Fruit fly (Drosophila melanogaster) whole organism, embryonic: ENCODE measurements around the gene Nepl21.

Source experiments
- ATbp ChIP-seq: fragments of 200-800 bp; sonication (Bioruptor generic); optimal IDR thresholded peaks from 2 replicates; lab custom pipeline; 2017; ENCODE audit warnings: missing biosample characterization, mild to moderate bottlenecking, missing genetic modification characterization, missing genetic modification reagents
- BEAF-32 ChIP-seq: fragments of 200-800 bp; sonication (Bioruptor generic); optimal IDR thresholded peaks from 3 replicates; lab custom pipeline; 2017; ENCODE audit warnings: missing biosample characterization, missing genetic modification characterization, mild to moderate bottlenecking, moderate library complexity, missing genetic modification reagents
- Bteb2 ChIP-seq: fragments of 200-800 bp; sonication (Bioruptor generic); optimal IDR thresholded peaks from 2 replicates; lab custom pipeline; 2016; ENCODE audit warnings: missing biosample characterization, missing genetic modification characterization
- CG11696 ChIP-seq: fragments of 200-800 bp; sonication (Bioruptor generic); IDR thresholded peaks from 2 replicates; pipeline ENCODE4 v1.3.6; 2022; ENCODE audit warnings: missing biosample characterization, missing genetic modification characterization
- CG12769 ChIP-seq: fragments of 200-800 bp; sonication (Bioruptor generic); optimal IDR thresholded peaks from 2 replicates; lab custom pipeline; 2019; ENCODE audit warnings: missing biosample characterization, mild to moderate bottlenecking, missing genetic modification characterization, moderate library complexity
- CG13123 ChIP-seq: fragments of 200-800 bp; sonication (Bioruptor generic); optimal IDR thresholded peaks from 2 replicates; lab custom pipeline; 2016; ENCODE audit warnings: missing biosample characterization, missing genetic modification characterization
- CG13624 ChIP-seq: fragments of 200-800 bp; sonication (Bioruptor generic); optimal IDR thresholded peaks from 2 replicates; lab custom pipeline; 2016; ENCODE audit warnings: missing biosample characterization, missing genetic modification characterization
- CG14014 ChIP-seq: fragments of 200-800 bp; sonication (Bioruptor generic); IDR thresholded peaks from 2 replicates; pipeline ENCODE4 v1.3.6; 2022; ENCODE audit warnings: missing biosample characterization, missing genetic modification characterization
- CG14667 ChIP-seq: fragments of 200-800 bp; sonication (Bioruptor generic); IDR thresholded peaks from 2 replicates; pipeline ENCODE4 v1.3.6; 2022; ENCODE audit warnings: missing biosample characterization, missing genetic modification characterization
- CG17328 ChIP-seq: fragments of 200-800 bp; sonication (Bioruptor generic); IDR thresholded peaks from 2 replicates; pipeline ENCODE4 v1.3.6; 2022; ENCODE audit warnings: missing biosample characterization, missing genetic modification characterization
- CG17359 ChIP-seq: fragments of 200-800 bp; sonication (Bioruptor generic); optimal IDR thresholded peaks from 3 replicates; lab custom pipeline; 2018; ENCODE audit warnings: missing biosample characterization, mild to moderate bottlenecking, missing genetic modification characterization, moderate library complexity
- CG1832 ChIP-seq: fragments of 200-800 bp; sonication (Bioruptor generic); optimal IDR thresholded peaks from 2 replicates; lab custom pipeline; 2017; ENCODE audit warnings: missing biosample characterization, mild to moderate bottlenecking, missing genetic modification characterization, inconsistent platforms
- CG2116 ChIP-seq: fragments of 200-800 bp; sonication (Bioruptor generic); optimal IDR thresholded peaks from 3 replicates; lab custom pipeline; 2018; ENCODE audit warnings: missing biosample characterization, mild to moderate bottlenecking, missing genetic modification characterization
- CG32767 ChIP-seq: fragments of 200-800 bp; sonication (Bioruptor generic); IDR thresholded peaks from 2 replicates; pipeline ENCODE4 v1.3.6; 2022; ENCODE audit warnings: missing biosample characterization, missing genetic modification characterization
- CG6791 ChIP-seq: fragments of 200-800 bp; sonication (Bioruptor generic); IDR thresholded peaks from 3 replicates; pipeline ENCODE4 v1.3.6; 2022; ENCODE audit warnings: missing biosample characterization, missing genetic modification characterization; ENCODE audit not compliant: partially characterized antibody
- CG7786 ChIP-seq: fragments of 200-800 bp; sonication (Bioruptor generic); optimal IDR thresholded peaks from 2 replicates; lab custom pipeline; 2016; ENCODE audit warnings: missing biosample characterization, missing genetic modification characterization
- CG7839 ChIP-seq: fragments of 200-800 bp; sonication (Bioruptor generic); optimal IDR thresholded peaks from 3 replicates; lab custom pipeline; 2018; ENCODE audit warnings: missing biosample characterization, mild to moderate bottlenecking, missing genetic modification characterization, moderate library complexity
- CG8478 ChIP-seq: fragments of >200 bp; optimal IDR thresholded peaks from 2 replicates; lab custom pipeline; 2018
- Camta ChIP-seq: fragments of 200-800 bp; sonication (Bioruptor generic); optimal IDR thresholded peaks from 2 replicates; lab custom pipeline; 2016; ENCODE audit warnings: missing biosample characterization, missing genetic modification characterization
- Doc3 ChIP-seq: fragments of 200-800 bp; sonication (Bioruptor generic); IDR thresholded peaks from 3 replicates; pipeline ENCODE4 v1.3.6; 2022; ENCODE audit warnings: missing biosample characterization, missing genetic modification characterization; ENCODE audit not compliant: partially characterized antibody
- HmgZ ChIP-seq: fragments of 200-800 bp; sonication (Bioruptor generic); optimal IDR thresholded peaks from 2 replicates; lab custom pipeline; 2018; ENCODE audit warnings: missing biosample characterization, mild to moderate bottlenecking, missing genetic modification characterization
- MESR4 ChIP-seq: fragments of 200-800 bp; sonication (Bioruptor generic); optimal IDR thresholded peaks from 2 replicates; lab custom pipeline; 2018; ENCODE audit warnings: missing biosample characterization, mild to moderate bottlenecking, missing genetic modification characterization, moderate library complexity
- Max ChIP-seq: fragments of 200-800 bp; sonication (Bioruptor generic); optimal IDR thresholded peaks from 2 replicates; lab custom pipeline; 2016; ENCODE audit warnings: missing biosample characterization, mild to moderate bottlenecking, missing genetic modification characterization
- Med ChIP-seq: fragments of 200-800 bp; sonication (Bioruptor generic); peaks from one replicate; lab custom pipeline; 2016; ENCODE audit warnings: missing biosample characterization, missing genetic modification characterization, mild to moderate bottlenecking, inconsistent platforms, moderate library complexity
- Meics ChIP-seq: fragments of 200-800 bp; sonication (Bioruptor generic); optimal IDR thresholded peaks from 2 replicates; lab custom pipeline; 2017; ENCODE audit warnings: missing biosample characterization, mild to moderate bottlenecking, missing genetic modification characterization
- Oli ChIP-seq: fragments of 200-800 bp; sonication (Bioruptor generic); optimal IDR thresholded peaks from 2 replicates; lab custom pipeline; 2018; ENCODE audit warnings: missing biosample characterization, mild to moderate bottlenecking, missing genetic modification characterization, moderate library complexity
- Ravus ChIP-seq: fragments of 200-800 bp; sonication (Bioruptor generic); IDR thresholded peaks from 2 replicates; pipeline ENCODE4 v1.3.6; 2022; ENCODE audit warnings: missing biosample characterization, missing genetic modification characterization
- Side ChIP-seq: fragments of 200-800 bp; sonication (Bioruptor generic); optimal IDR thresholded peaks from 2 replicates; lab custom pipeline; 2016; ENCODE audit warnings: missing biosample characterization, missing genetic modification characterization
- TFAM ChIP-seq: fragments of 200-800 bp; sonication (Bioruptor generic); optimal IDR thresholded peaks from 2 replicates; lab custom pipeline; 2017; ENCODE audit warnings: missing biosample characterization, missing genetic modification characterization, inconsistent platforms
- Usf ChIP-seq: fragments of 200-800 bp; sonication (Bioruptor generic); optimal IDR thresholded peaks from 2 replicates; lab custom pipeline; 2017; ENCODE audit warnings: missing genotype, missing biosample characterization, missing genetic modification characterization
- crol ChIP-seq: fragments of 200-800 bp; sonication (Bioruptor generic); IDR thresholded peaks from 2 replicates; pipeline ENCODE4 v1.3.6; 2022; ENCODE audit warnings: missing biosample characterization, missing genetic modification characterization
- danr ChIP-seq: fragments of 200-800 bp; sonication (Bioruptor generic); IDR thresholded peaks from 2 replicates; pipeline ENCODE4 v1.3.6; 2022; ENCODE audit warnings: missing biosample characterization, missing genetic modification characterization
- disco-r ChIP-seq: fragments of 200-800 bp; sonication (Bioruptor generic); optimal IDR thresholded peaks from 2 replicates; lab custom pipeline; 2016; ENCODE audit warnings: missing biosample characterization, missing genetic modification characterization
- dmrt11E ChIP-seq: fragments of 200-800 bp; sonication (Bioruptor generic); optimal IDR thresholded peaks from 3 replicates; lab custom pipeline; 2018; ENCODE audit warnings: missing biosample characterization, mild to moderate bottlenecking, missing genetic modification characterization, moderate library complexity
- gcm ChIP-seq: fragments of 200-800 bp; sonication (Bioruptor generic); optimal IDR thresholded peaks from 2 replicates; lab custom pipeline; 2019; ENCODE audit warnings: missing biosample characterization, mild to moderate bottlenecking, missing genetic modification characterization, moderate library complexity
- grn ChIP-seq: fragments of 200-800 bp; sonication (Bioruptor generic); optimal IDR thresholded peaks from 3 replicates; lab custom pipeline; 2017; ENCODE audit warnings: missing biosample characterization, missing genetic modification characterization
- gsb ChIP-seq: fragments of 200-800 bp; sonication (Bioruptor generic); IDR thresholded peaks from 2 replicates; pipeline ENCODE4 v1.3.6; 2022; ENCODE audit warnings: missing biosample characterization, missing genetic modification characterization
- gsb-n ChIP-seq: fragments of 200-800 bp; sonication (Bioruptor generic); optimal IDR thresholded peaks from 3 replicates; lab custom pipeline; 2018; ENCODE audit warnings: missing biosample characterization, mild to moderate bottlenecking, missing genetic modification characterization
- hbn ChIP-seq: fragments of 200-800 bp; sonication (Bioruptor generic); IDR thresholded peaks from 2 replicates; pipeline ENCODE4 v1.3.6; 2022; ENCODE audit warnings: missing biosample characterization, missing genetic modification characterization; ENCODE audit not compliant: partially characterized antibody
- nom ChIP-seq: fragments of 200-800 bp; sonication (Bioruptor generic); optimal IDR thresholded peaks from 2 replicates; lab custom pipeline; 2017; ENCODE audit warnings: missing biosample characterization, missing genetic modification characterization, mild to moderate bottlenecking, moderate library complexity, missing genetic modification reagents
- pros ChIP-seq: fragments of 200-800 bp; sonication (Bioruptor generic); optimal IDR thresholded peaks from 3 replicates; lab custom pipeline; 2019; ENCODE audit warnings: missing biosample characterization, mild to moderate bottlenecking, missing genetic modification characterization, moderate library complexity
- row ChIP-seq: fragments of 200-800 bp; sonication (Bioruptor generic); IDR thresholded peaks from 3 replicates; pipeline ENCODE4 v1.3.6; 2022; ENCODE audit warnings: missing biosample characterization, missing genetic modification characterization
- sd ChIP-seq: fragments of 200-800 bp; sonication (Bioruptor generic); optimal IDR thresholded peaks from 3 replicates; lab custom pipeline; 2018; ENCODE audit warnings: missing biosample characterization, mild to moderate bottlenecking, missing genetic modification characterization, moderate library complexity
- so ChIP-seq: fragments of 200-800 bp; sonication (Bioruptor generic); IDR thresholded peaks from 3 replicates; pipeline ENCODE4 v1.3.6; 2022; ENCODE audit warnings: missing biosample characterization, missing genetic modification characterization
- stwl ChIP-seq: fragments of 200-800 bp; sonication (Bioruptor generic); optimal IDR thresholded peaks from 3 replicates; lab custom pipeline; 2018; ENCODE audit warnings: missing biosample characterization, mild to moderate bottlenecking, missing genetic modification characterization, moderate library complexity
- tap ChIP-seq: fragments of 200-800 bp; optimal IDR thresholded peaks from 3 replicates; lab custom pipeline; 2019; ENCODE audit warnings: missing biosample characterization, mild to moderate bottlenecking, missing genetic modification characterization, moderate library complexity
- unc-4 ChIP-seq: fragments of 200-800 bp; sonication (Bioruptor generic); IDR thresholded peaks from 2 replicates; pipeline ENCODE4 v1.3.6; 2022; ENCODE audit warnings: missing biosample characterization, missing genetic modification characterization; ENCODE audit not compliant: partially characterized antibody
- wdn ChIP-seq: fragments of 200-800 bp; sonication (Bioruptor generic); IDR thresholded peaks from 2 replicates; pipeline ENCODE4 v1.3.6; 2022; ENCODE audit warnings: missing biosample characterization, missing genetic modification characterization
- z ChIP-seq: fragments of 200-800 bp; sonication (Bioruptor generic); IDR thresholded peaks from 3 replicates; pipeline ENCODE4 v1.3.6; 2022; ENCODE audit warnings: missing biosample characterization, missing genetic modification characterization

The Nepl21 gene

dm6 chr3R:28861309-28862157, 22.0 kb upstream of the Nepl21 start (continued):
- TF ChIP-seq Meics (GFP tag; lab: Kevin White, UChicago) (no peak), Side (no peak), CG8478 (lab: Kevin White, UChicago) (peak; percentile 39), stwl (tag; lab: Kevin White, UChicago) (no peak), so (peak; percentile 50; the same call in 1 of the 3 replicates), pros (GFP tag; lab: Kevin White, UChicago) (peak; percentile 39), CG2116 (no peak), danr (GFP tag; lab: Robert Waterston, UW) (no peak), Camta (GFP tag; lab: Kevin White, UChicago) (no peak), dmrt11E (no peak), gsb-n (tag; lab: Kevin White, UChicago) (no peak), sd (tag; lab: Kevin White, UChicago) (peak; percentile 89), CG14667 (GFP tag; lab: Robert Waterston, UW) (no peak), CG13624 (no peak), CG14014 (GFP tag; lab: Robert Waterston, UW) (no peak), disco-r (GFP tag; lab: Kevin White, UChicago) (no peak), CG6791 (GFP tag; lab: Robert Waterston, UW) (peak; percentile 37; the same call in 1 of the 3 replicates), crol (GFP tag; lab: Robert Waterston, UW) (peak; percentile 78), tap (tag; lab: Kevin White, UChicago) (no peak), CG7786 (no peak), CG17359 (tag; lab: Kevin White, UChicago) (no peak), ATbp (GFP tag; lab: Kevin White, UChicago) (no peak), grn (GFP tag; lab: Kevin White, UChicago) (peak; percentile 96), MESR4 (no peak), unc-4 (0 out of 2 replicates have a peak, but pooled peaks have one; percentile 36), Max (GFP tag; lab: Kevin White, UChicago) (no peak), nom (peak; percentile 17), Usf (no peak), CG32767 (GFP tag; lab: Robert Waterston, UW) (peak; percentile 23; the same call in 1 of the 2 replicates), Ravus (GFP tag; lab: Robert Waterston, UW) (peak; percentile 58; the same call in 1 of the 2 replicates), gcm (GFP tag; lab: Kevin White, UChicago) (peak; percentile 15), Oli (no peak), wdn (GFP tag; lab: Robert Waterston, UW) (no peak), BEAF-32 (no peak), gsb (GFP tag; lab: Robert Waterston, UW) (no peak), row (GFP tag; lab: Robert Waterston, UW) (no peak), CG12769 (tag; lab: Kevin White, UChicago) (peak; percentile 95), CG11696 (GFP tag; lab: Robert Waterston, UW) (no peak), Med (GFP tag; lab: Kevin White, UChicago) (peak; percentile 69), HmgZ (tag; lab: Kevin White, UChicago) (no peak), TFAM (no peak), CG7839 (tag; lab: Kevin White, UChicago) (no peak), CG17328 (GFP tag; lab: Robert Waterston, UW) (no peak), CG13123 (GFP tag; lab: Kevin White, UChicago) (no peak), z (GFP tag; lab: Robert Waterston, UW) (peak; percentile 71), Bteb2 (GFP tag; lab: Kevin White, UChicago) (no peak), Doc3 (GFP tag; lab: Robert Waterston, UW) (peak; percentile 18; the same call in 1 of the 3 replicates), hbn (GFP tag; lab: Robert Waterston, UW) (0 out of 2 replicates have a peak, but pooled peaks have one; percentile 29), CG1832 (peak; percentile 46)
